Worm (Caenorhabditis elegans): ENCODE measurements around the gene C46F11.5.

Gene C46F11.5

DNA sequence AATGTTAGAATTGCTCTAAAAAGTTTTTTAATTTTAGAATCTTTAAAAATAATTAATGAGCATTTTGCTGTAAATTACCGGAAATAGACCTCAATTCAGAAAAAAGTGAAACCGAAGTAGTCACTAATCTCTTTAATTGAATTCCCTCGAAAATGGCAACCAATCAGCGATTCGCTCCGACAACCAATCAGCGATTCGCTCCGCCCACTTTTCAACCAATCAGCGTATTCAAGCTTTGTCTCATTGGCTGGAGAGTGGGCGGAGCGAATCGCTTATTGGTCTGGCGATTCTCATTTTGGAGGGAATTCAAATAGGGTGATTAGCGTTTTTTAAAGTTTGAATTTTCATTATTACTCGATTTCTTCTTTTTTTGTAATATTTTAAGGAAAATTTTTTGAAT is 22.5 kb downstream of the C46F11.5 start:
- TF ChIP-seq dao-5 (tag; optimal IDR thresholded peaks at IDR 0.05) = no peak
- no peak for TF ChIP-seq him-1 (tag; optimal IDR thresholded peaks at IDR 0.05)
- no peak for TF ChIP-seq W03F9.2 (tag; optimal IDR thresholded peaks at IDR 0.05)

DNA sequence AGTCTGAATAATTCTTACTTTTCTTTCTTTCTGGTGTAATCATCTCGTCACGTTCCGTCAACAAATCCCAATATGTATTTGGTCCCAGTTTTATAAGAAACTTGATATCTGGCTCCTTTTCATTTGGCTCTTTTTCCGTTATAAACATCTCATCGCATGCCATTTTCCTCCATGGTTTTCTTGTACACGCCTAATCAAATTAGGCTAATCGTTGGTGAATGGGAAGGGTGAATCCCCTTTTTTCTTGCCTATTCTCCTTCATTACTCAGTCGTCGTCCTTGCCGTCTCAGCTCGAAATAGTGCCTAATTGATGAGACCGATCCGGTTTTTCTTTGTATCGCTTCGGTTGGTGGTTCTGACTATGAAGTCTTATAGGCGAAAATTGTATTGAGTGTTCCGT is 23.2 kb downstream of the C46F11.5 start:
- TF ChIP-seq dao-5 (tag; optimal IDR thresholded peaks at IDR 0.05) (no peak), him-1 (tag; optimal IDR thresholded peaks at IDR 0.05) (no peak)

DNA sequence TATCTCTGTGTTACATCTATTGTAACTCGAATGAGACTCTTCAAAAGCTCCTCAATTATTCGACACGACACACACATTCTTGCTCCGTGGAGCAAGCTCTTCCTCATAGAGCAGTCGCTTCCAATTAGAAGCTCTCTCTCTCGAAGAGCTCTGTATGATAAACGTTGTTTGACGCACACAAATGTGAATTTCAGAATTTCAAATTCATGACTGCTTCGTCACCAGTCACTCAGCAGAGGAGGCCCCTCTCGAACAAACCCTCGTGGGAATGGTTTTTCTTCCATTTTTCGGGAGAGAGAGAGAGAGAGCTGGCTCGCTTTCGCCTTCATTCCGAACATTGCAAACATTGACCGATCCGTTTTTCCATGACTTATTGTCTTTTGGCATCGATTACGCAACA is 25.0 kb downstream of the C46F11.5 start:
- TF ChIP-seq W03F9.2 (tag; optimal IDR thresholded peaks at IDR 0.05) = no peak
- no peak for TF ChIP-seq dao-5 (tag; optimal IDR thresholded peaks at IDR 0.05)

DNA sequence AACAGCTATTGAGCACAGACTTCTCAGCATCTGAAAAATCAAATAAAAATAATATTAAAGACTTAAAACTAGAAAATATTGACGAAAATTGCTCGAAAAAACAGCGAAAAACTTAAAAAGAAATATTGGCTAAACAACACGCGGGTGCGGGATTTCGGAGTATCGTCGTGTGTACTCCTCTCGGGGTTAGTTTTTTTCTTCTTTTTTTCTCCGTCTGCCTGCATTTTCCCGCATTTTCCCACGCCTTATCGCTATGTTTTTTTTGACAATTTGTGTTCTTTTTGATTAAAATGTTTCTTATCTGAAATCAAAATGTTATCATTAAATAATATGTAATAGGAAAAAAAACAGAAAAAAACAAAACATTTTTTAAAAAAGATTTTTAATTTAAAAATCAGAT is 27.1 kb downstream of the C46F11.5 start, which contains the start of gene mrps-31:
mrps-31 (minus strand) TSS at position 36 of the 400 bp plus-strand sequence.
- TF ChIP-seq W03F9.2 (tag; optimal IDR thresholded peaks at IDR 0.05) (peak; percentile 73), dao-5 (tag; optimal IDR thresholded peaks at IDR 0.05) (no peak)

DNA sequence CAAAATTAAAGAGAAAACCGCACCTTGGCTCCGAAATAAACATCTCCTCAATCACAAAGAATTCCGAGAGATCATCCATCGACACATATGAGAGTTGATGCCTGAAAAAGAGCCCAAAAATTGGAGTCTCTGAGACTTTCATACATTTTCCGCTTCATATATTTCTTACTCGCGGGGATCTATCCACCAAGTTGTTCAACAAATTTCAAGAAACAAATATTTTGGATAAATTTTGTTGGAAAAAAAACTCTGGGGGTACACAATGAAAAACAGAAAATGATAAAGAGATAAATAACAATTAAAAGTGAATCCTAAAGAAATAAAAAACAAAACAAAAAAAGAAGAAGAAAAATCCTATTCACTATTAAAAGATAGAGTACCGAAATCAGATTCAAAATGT is 30.4 kb downstream of the C46F11.5 start, which contains the start of gene sel-8:
sel-8 (minus strand) TSS at position 101 of the 400 bp plus-strand sequence.
- TF ChIP-seq W03F9.2 (tag; optimal IDR thresholded peaks at IDR 0.05) = no peak
- TF ChIP-seq him-1 (tag; optimal IDR thresholded peaks at IDR 0.05) = no peak
- TF ChIP-seq dao-5 (tag; optimal IDR thresholded peaks at IDR 0.05) = no peak

DNA sequence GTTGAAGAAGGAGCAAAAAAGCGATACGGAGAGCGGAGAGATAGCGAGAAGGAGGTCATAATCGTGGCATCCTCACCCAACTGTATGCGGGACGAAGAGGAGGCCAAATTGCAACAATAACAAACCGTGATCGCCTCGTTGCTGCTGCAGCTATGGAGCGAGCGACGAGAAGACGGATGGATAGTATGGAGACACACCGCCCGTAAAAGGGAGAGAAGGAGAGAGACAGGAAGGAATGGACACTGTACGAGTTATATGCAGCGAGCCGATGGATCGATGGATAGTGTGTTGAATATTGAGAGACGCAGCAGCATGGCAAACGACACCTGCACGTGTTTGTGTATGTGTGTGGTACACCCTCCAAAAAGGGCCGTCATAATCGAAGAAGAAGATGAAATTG is 33.6 kb downstream of the C46F11.5 start:
- TF ChIP-seq him-1 (tag; optimal IDR thresholded peaks at IDR 0.05) (no peak), dao-5 (tag; optimal IDR thresholded peaks at IDR 0.05) (no peak), W03F9.2 (tag; optimal IDR thresholded peaks at IDR 0.05) (no peak)

DNA sequence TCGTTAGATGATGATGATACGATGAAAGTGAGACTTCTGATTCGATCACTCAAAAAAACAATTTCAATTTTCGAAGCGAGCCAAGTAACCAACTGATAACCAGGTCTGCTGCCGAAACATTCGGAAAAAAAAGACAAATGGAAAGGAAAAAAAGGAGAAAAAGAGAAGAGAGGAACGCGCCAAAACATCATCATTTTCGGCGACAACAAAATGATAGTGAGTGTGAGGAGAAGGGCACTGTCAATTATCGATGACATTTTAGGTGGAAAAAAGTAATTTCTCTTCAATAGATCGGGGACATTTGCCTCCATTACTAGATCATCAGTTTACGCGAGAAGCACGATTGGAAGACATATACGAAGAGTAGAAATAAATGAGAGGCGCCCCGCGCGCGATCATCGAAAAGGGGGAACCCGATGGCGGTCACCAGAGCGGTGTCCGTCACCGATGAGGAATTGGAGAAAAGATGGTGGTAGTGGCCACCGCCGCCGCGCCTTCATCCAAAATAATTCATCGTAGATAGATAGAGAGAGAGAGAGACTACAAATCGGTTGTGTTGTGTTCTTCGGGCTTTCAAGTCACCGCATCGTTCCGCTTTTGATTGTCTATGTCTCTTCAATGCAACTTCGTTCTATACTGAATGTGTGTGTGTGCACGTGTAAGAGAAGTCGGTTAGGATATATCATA is 36.1 kb downstream of the C46F11.5 start:
- TF ChIP-seq him-1 (tag; optimal IDR thresholded peaks at IDR 0.05) (no peak), dao-5 (tag; optimal IDR thresholded peaks at IDR 0.05) (no peak), W03F9.2 (tag; optimal IDR thresholded peaks at IDR 0.05) (no peak)

DNA sequence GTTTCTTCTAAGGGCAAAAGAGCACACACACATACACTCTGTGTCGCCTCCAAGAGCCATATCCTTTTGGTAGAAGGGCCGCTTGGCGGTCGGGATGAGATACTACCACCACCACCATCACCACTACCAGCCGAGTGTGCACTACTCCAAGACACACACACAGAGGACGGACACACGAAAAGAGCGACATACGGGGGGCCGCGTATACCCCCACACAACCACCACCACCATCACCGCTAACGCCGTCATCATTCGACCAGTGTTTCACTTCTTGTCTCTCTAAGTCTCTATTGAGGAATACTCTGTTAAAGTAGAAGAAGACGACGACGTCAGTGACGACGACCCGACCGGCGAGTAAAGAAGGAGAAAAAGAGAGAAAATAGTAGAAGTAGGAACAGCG is 36.8 kb downstream of the C46F11.5 start:
- no peak for TF ChIP-seq him-1 (tag; optimal IDR thresholded peaks at IDR 0.05)
- TF ChIP-seq W03F9.2 (tag; optimal IDR thresholded peaks at IDR 0.05) = no peak
- no peak for TF ChIP-seq dao-5 (tag; optimal IDR thresholded peaks at IDR 0.05)

DNA sequence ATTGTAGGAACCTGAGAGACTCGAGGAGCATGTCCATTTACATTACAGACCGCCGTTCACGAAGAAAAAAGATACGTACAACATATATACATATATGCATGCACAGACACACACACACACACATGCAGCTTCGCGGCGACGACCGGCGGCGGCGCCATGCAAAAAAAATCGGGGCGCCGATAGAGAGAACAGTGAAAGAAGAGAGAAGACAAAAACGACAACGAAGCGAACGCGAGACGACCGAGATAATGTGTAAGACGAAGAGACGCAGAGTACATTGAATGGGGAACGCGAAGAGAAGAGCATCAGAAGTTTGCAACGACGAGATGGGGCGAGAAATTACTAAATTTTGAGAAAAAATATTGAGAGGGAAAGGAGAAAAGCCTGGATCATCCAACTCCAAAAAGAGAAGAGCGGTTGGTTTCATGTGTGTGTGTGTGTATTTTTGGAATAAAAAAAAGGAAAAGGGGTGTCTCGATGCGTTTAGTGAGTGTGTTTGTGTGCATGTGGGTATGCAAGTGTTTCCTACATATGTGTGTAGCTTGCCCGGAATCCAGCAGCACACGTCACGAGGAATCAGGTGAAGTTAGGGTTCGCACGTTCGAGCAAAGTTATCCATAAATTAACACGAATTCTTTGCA is 37.7 kb downstream of the C46F11.5 start:
- no peak for TF ChIP-seq dao-5 (tag; optimal IDR thresholded peaks at IDR 0.05)
- no peak for TF ChIP-seq him-1 (tag; optimal IDR thresholded peaks at IDR 0.05)
- TF ChIP-seq W03F9.2 (tag; optimal IDR thresholded peaks at IDR 0.05) = peak; percentile 13

DNA sequence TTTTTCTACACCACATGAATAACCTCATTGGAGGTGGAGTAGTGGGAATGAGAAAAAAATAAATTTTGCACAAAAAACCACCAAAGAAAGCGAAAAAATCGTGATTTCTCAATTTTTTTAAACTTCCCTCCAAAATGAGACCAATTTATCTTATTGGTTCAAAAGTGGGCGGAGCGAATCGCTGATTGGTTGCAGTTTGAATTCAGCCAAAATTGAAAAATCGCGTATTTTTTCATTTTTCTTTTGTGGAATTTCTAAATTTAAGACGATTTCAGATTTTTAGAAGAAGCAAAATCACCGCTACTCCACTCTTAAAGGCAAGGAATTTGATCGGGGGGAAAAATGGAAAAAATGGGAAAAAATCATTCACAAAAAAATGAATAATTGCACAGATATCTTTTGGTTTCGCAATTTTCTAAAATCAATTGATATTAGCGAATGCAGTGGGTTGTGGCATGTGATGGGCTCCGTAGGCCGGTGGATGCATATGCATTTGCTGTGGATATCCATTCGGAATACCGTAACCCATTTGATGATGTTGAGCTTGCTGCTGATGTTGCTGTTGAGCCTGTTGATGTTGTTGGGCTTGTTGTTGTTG is 44.4 kb downstream of the C46F11.5 start:
- TF ChIP-seq dao-5 (tag; optimal IDR thresholded peaks at IDR 0.05) (no peak), W03F9.2 (tag; optimal IDR thresholded peaks at IDR 0.05) (no peak), him-1 (tag; optimal IDR thresholded peaks at IDR 0.05) (no peak)

DNA sequence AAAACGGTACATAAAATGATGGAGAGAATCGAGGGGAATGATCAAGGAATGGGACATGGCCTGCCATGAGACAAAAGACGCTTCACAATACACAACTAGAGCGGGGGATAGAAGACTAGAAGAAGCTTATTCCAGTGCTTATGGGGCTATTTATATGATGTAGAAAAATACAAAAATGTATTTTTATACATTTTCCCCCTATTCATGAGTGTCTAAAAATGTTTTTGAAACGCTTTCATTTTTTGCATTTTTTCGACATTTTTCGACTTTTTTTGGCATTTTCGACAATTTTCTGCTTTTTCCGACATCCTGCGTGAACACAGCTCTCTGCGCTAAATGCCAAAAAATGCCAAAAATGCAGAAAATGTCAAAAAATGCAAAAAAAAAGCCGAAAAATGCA is 45.0 kb downstream of the C46F11.5 start:
- no peak for TF ChIP-seq W03F9.2 (tag; optimal IDR thresholded peaks at IDR 0.05)
- TF ChIP-seq dao-5 (tag; optimal IDR thresholded peaks at IDR 0.05) = no peak
- peak; percentile 8 for TF ChIP-seq him-1 (tag; optimal IDR thresholded peaks at IDR 0.05)

DNA sequence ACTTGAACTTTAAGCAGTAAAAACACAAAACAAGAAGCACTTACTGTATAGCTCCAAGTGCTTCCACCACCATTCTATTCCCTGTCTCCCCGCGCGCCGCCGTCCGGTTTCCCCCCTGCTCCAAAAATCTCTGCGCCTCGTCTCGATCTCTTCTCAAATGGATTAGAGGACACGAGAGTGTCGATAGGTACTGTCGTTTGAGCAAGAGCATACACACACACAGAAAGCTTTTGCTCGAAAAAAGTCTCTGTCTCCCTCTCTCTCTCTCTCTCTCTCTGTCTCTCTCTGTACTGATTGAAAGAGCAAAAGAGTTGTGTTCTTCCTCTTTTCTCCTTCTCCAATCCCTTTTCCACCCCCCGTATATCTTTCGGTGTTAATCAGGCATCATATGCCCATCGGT is 51.7 kb downstream of the C46F11.5 start:
- TF ChIP-seq dao-5 (tag; optimal IDR thresholded peaks at IDR 0.05) (no peak), W03F9.2 (tag; optimal IDR thresholded peaks at IDR 0.05) (no peak), him-1 (tag; optimal IDR thresholded peaks at IDR 0.05) (no peak)

All from whole organism, L4/young adult.